Fruit fly (Drosophila melanogaster) whole organism, wandering third instar larva: ENCODE results near the gene CG10019.

ENCODE experiments used
- Abd-B ChIP-seq: fragments of >200 bp; optimal IDR thresholded peaks from 2 replicates; lab custom pipeline; 2017; ENCODE audit warnings: missing biosample characterization, missing genetic modification characterization
- CG32264 ChIP-seq: fragments of 200-800 bp; sonication (Bioruptor generic); optimal IDR thresholded peaks from 2 replicates; lab custom pipeline; 2016; ENCODE audit warnings: missing biosample characterization, missing genetic modification characterization
- CG9705 ChIP-seq: fragments of 200-800 bp; sonication (Bioruptor generic); optimal IDR thresholded peaks from 2 replicates; lab custom pipeline; 2018; ENCODE audit warnings: missing biosample characterization, mild to moderate bottlenecking, missing genetic modification characterization
- CrebA ChIP-seq: fragments of 200-800 bp; sonication (Bioruptor generic); optimal IDR thresholded peaks from 2 replicates; lab custom pipeline; 2016; ENCODE audit warnings: missing biosample characterization, mild to moderate bottlenecking, missing genetic modification characterization, borderline replicate concordance
- Dfd ChIP-seq: fragments of >200 bp; optimal IDR thresholded peaks from 2 replicates; lab custom pipeline; 2017; ENCODE audit warnings: missing biosample characterization, missing genetic modification characterization
- Dif ChIP-seq: fragments of 200-275, 200-300 bp; sonication (Bioruptor generic); optimal IDR thresholded peaks from 2 replicates; lab custom pipeline; 2018; ENCODE audit warnings: missing biosample characterization, missing genetic modification characterization; ENCODE audit not compliant: partially characterized antibody
- GATAd ChIP-seq: sonication (Bioruptor generic); optimal IDR thresholded peaks from 2 replicates; lab custom pipeline; 2016; ENCODE audit warnings: missing biosample characterization, missing genetic modification characterization
- HLH106 ChIP-seq: fragments of 200-800 bp; optimal IDR thresholded peaks from 3 replicates; lab custom pipeline; 2019; ENCODE audit warnings: missing biosample characterization, mild to moderate bottlenecking, missing genetic modification characterization, moderate library complexity
- Hnf4 ChIP-seq: fragments of 200-800 bp; sonication (Bioruptor generic); optimal IDR thresholded peaks from 2 replicates; lab custom pipeline; 2016; ENCODE audit warnings: missing biosample characterization, mild to moderate bottlenecking, missing genetic modification characterization
- Hr78 ChIP-seq: fragments of >200 bp; optimal IDR thresholded peaks from 2 replicates; lab custom pipeline; 2017; ENCODE audit warnings: missing biosample characterization, missing genetic modification characterization
- Hr83 ChIP-seq: fragments of 200-300 bp; sonication (Bioruptor generic); optimal IDR thresholded peaks from 2 replicates; lab custom pipeline; 2016; ENCODE audit warnings: missing biosample characterization, mild to moderate bottlenecking, missing genetic modification characterization, moderate library complexity; ENCODE audit not compliant: poor library complexity, severe bottlenecking
- Jra ChIP-seq: sonication (Bioruptor generic); optimal IDR thresholded peaks from 2 replicates; lab custom pipeline; 2016; ENCODE audit warnings: missing biosample characterization, missing genetic modification characterization
- Mio ChIP-seq: sonication (Bioruptor generic); optimal IDR thresholded peaks from 2 replicates; lab custom pipeline; 2016; ENCODE audit warnings: missing biosample characterization, missing genetic modification characterization
- Myc ChIP-seq: fragments of >200 bp; optimal IDR thresholded peaks from 2 replicates; lab custom pipeline; 2017
- N ChIP-seq: fragments of >200 bp; optimal IDR thresholded peaks from 2 replicates; lab custom pipeline; 2018; ENCODE audit warnings: missing biosample characterization, missing external identifiers, missing genetic modification characterization
- OdsH ChIP-seq: fragments of 200-800 bp; sonication (Bioruptor generic); optimal IDR thresholded peaks from 2 replicates; lab custom pipeline; 2016; ENCODE audit warnings: missing biosample characterization, mild to moderate bottlenecking, missing genetic modification characterization
- Rel ChIP-seq, 2 experiments: fragments of 200-800 bp; sonication (Bioruptor generic) in 1 of 2; optimal IDR thresholded peaks; 2 replicates in 1 of 2; 3 replicates in 1 of 2; lab custom pipeline; 2016 to 2019; ENCODE audit warnings: mild to moderate bottlenecking in 2 of 2, missing biosample characterization in 2 of 2, missing genetic modification characterization in 2 of 2, moderate library complexity in 1 of 2
- Sp1 ChIP-seq: fragments of 200-800 bp; sonication (Bioruptor generic); optimal IDR thresholded peaks from 3 replicates; lab custom pipeline; 2019; ENCODE audit warnings: missing biosample characterization, mild to moderate bottlenecking, missing genetic modification characterization, moderate library complexity
- Vsx2 ChIP-seq: fragments of 200-300, 225-300 bp; sonication (Bioruptor generic); optimal IDR thresholded peaks from 2 replicates; lab custom pipeline; 2018; ENCODE audit warnings: missing biosample characterization, missing genetic modification characterization; ENCODE audit not compliant: partially characterized antibody
- br ChIP-seq: fragments of 200-800 bp; sonication (Bioruptor generic); optimal IDR thresholded peaks from 2 replicates; lab custom pipeline; 2016; ENCODE audit warnings: missing biosample characterization, missing genetic modification characterization
- brk ChIP-seq: fragments of 200-800 bp; sonication (Bioruptor generic); optimal IDR thresholded peaks from 2 replicates; lab custom pipeline; 2016; ENCODE audit warnings: missing biosample characterization, mild to moderate bottlenecking, missing genetic modification characterization
- dl ChIP-seq, 2 experiments: fragments of 175-275, 200-275 bp in 1 of 2; fragments of 200-275 bp in 1 of 2; sonication (Bioruptor generic); optimal IDR thresholded peaks; lab custom pipeline; 2018; ENCODE audit warnings: mild to moderate bottlenecking in 2 of 2, missing biosample characterization in 2 of 2, missing genetic modification characterization in 2 of 2, moderate library complexity in 2 of 2; ENCODE audit not compliant: partially characterized antibody in 2 of 2, insufficient read depth in 1 of 2
- dmrt93B ChIP-seq: fragments of 200-800 bp; sonication (Bioruptor generic); optimal IDR thresholded peaks from 2 replicates; lab custom pipeline; 2018; ENCODE audit warnings: missing biosample characterization, mild to moderate bottlenecking, missing genetic modification characterization
- dsf ChIP-seq: sonication (Bioruptor generic); optimal IDR thresholded peaks from 2 replicates; lab custom pipeline; 2016; ENCODE audit warnings: missing biosample characterization, missing genetic modification characterization, borderline replicate concordance
- ey ChIP-seq: fragments of 200-800 bp; sonication (Bioruptor generic); optimal IDR thresholded peaks from 2 replicates; lab custom pipeline; 2016; ENCODE audit warnings: missing biosample characterization, missing genetic modification characterization
- foxo ChIP-seq, 2 experiments: fragments of 200-800 bp; sonication (Bioruptor generic); optimal IDR thresholded peaks; 2 replicates in 1 of 2; 3 replicates in 1 of 2; lab custom pipeline; 2016 to 2017; ENCODE audit warnings: missing biosample characterization in 2 of 2, missing genetic modification characterization in 2 of 2
- fru ChIP-seq: fragments of 200-800 bp; sonication (Bioruptor generic); optimal IDR thresholded peaks from 3 replicates; lab custom pipeline; 2016; ENCODE audit warnings: missing biosample characterization, mild to moderate bottlenecking, missing genetic modification characterization
- h ChIP-seq: fragments of 200-800 bp; sonication (Bioruptor generic); optimal IDR thresholded peaks from 3 replicates; lab custom pipeline; 2016; ENCODE audit warnings: missing biosample characterization, mild to moderate bottlenecking, missing genetic modification characterization
- jim ChIP-seq: fragments of 175-275, 200-325 bp; sonication (Bioruptor generic); optimal IDR thresholded peaks from 2 replicates; lab custom pipeline; 2016; ENCODE audit warnings: missing biosample characterization, mild to moderate bottlenecking, missing genetic modification characterization
- lola ChIP-seq: fragments of >200 bp; optimal IDR thresholded peaks from 2 replicates; lab custom pipeline; 2017; ENCODE audit warnings: missing biosample characterization, missing genetic modification characterization
- pan ChIP-seq: fragments of >200 bp; optimal IDR thresholded peaks from 2 replicates; lab custom pipeline; 2017
- psq ChIP-seq: fragments of 200-800 bp; sonication (Bioruptor generic); optimal IDR thresholded peaks from 3 replicates; lab custom pipeline; 2017; ENCODE audit warnings: missing biosample characterization, mild to moderate bottlenecking, missing genetic modification characterization, moderate library complexity
- rgr ChIP-seq: fragments of 200-800 bp; sonication (Bioruptor generic); optimal IDR thresholded peaks from 3 replicates; lab custom pipeline; 2016; ENCODE audit warnings: missing biosample characterization, mild to moderate bottlenecking, missing genetic modification characterization
- sage ChIP-seq: fragments of 200-800 bp; sonication (Bioruptor generic); optimal IDR thresholded peaks from 2 replicates; lab custom pipeline; 2016; ENCODE audit warnings: missing biosample characterization, mild to moderate bottlenecking, missing genetic modification characterization
- sv ChIP-seq: fragments of 200-800 bp; sonication (Bioruptor generic); optimal IDR thresholded peaks from 3 replicates; lab custom pipeline; 2016; ENCODE audit warnings: missing biosample characterization, missing genetic modification characterization
- tai ChIP-seq: sonication (Bioruptor generic); optimal IDR thresholded peaks from 2 replicates; lab custom pipeline; 2016; ENCODE audit warnings: missing biosample characterization, missing genetic modification characterization
- usp ChIP-seq: fragments of >200 bp; optimal IDR thresholded peaks from 2 replicates; lab custom pipeline; 2017; ENCODE audit warnings: missing biosample characterization, missing genetic modification characterization
- woc ChIP-seq: sonication (Bioruptor generic); optimal IDR thresholded peaks from 2 replicates; lab custom pipeline; 2016; ENCODE audit warnings: missing biosample characterization, mild to moderate bottlenecking, missing genetic modification characterization

Gene CG10019

dm6 chr2L:3780587-3780986, 50.3 kb downstream of the CG10019 start:
- TF ChIP-seq h (GFP tag; lab: Kevin White, UChicago): no peak
- TF ChIP-seq fru (GFP tag; lab: Kevin White, UChicago): peak; percentile 38
- no peak for TF ChIP-seq sage (GFP tag; lab: Kevin White, UChicago)
- TF ChIP-seq woc (GFP tag; lab: Kevin White, UChicago): peak; percentile 54
- no peak for TF ChIP-seq ey (GFP tag; lab: Kevin White, UChicago)
- TF ChIP-seq Abd-B (GFP tag; lab: Kevin White, UChicago): no peak

- TF ChIP-seq Dfd (GFP tag; lab: Kevin White, UChicago) (no peak), jim (GFP tag; lab: Kevin White, UChicago) (no peak), Jra (GFP tag; lab: Kevin White, UChicago) (no peak), Myc (lab: Kevin White, UChicago) (no peak), rgr (GFP tag; lab: Kevin White, UChicago) (peak; percentile 50), tai (GFP tag; lab: Kevin White, UChicago) (peak; percentile 3), Vsx2 (GFP tag; lab: Kevin White, UChicago) (peak; percentile 31), OdsH (GFP tag; lab: Kevin White, UChicago) (peak; percentile 83), Hr78 (GFP tag; lab: Kevin White, UChicago) (no peak), HLH106 (tag; lab: Kevin White, UChicago) (peak; percentile 62), sage (GFP tag; lab: Kevin White, UChicago) (no peak), Dif (GFP tag; lab: Kevin White, UChicago) (no peak), N (no peak), h (GFP tag; lab: Kevin White, UChicago) (peak; percentile 62), dl (GFP tag; optimal IDR thresholded peaks at IDR 0.05; lab: Kevin White, UChicago; ENCODE audit: insufficient read depth in 1 of 2, partially characterized antibody in 2 of 2) (peak in 1 of 2 experiments; percentile 34), CG9705 (peak; percentile 27), Mio (no peak), dsf (GFP tag; lab: Kevin White, UChicago) (no peak), Hr83 (GFP tag; lab: Kevin White, UChicago) (no peak), psq (GFP tag; lab: Kevin White, UChicago) (peak; percentile 69), CG32264 (no peak), pan (lab: Kevin White, UChicago) (no peak), GATAd (GFP tag; lab: Kevin White, UChicago) (no peak), Hnf4 (GFP tag; lab: Kevin White, UChicago) (peak; percentile 58), ey (GFP tag; lab: Kevin White, UChicago) (peak; percentile 58), lola (GFP tag; lab: Kevin White, UChicago) (no peak), woc (GFP tag; lab: Kevin White, UChicago) (peak; percentile 59), sv (no peak), dmrt93B (GFP tag; lab: Kevin White, UChicago) (peak; percentile 8), brk (GFP tag; lab: Kevin White, UChicago) (peak; percentile 35), Abd-B (GFP tag; lab: Kevin White, UChicago) (no peak), CrebA (GFP tag; lab: Kevin White, UChicago) (peak; percentile 74), Rel (GFP tag; optimal IDR thresholded peaks at IDR 0.05; lab: Kevin White, UChicago) (peak; percentile 6), Rel (tag; optimal IDR thresholded peaks at IDR 0.05; lab: Kevin White, UChicago) (peak; percentile 49), foxo (GFP tag; optimal IDR thresholded peaks at IDR 0.05; lab: Kevin White, UChicago) (peak in 1 of 2 experiments; percentile 66), fru (GFP tag; lab: Kevin White, UChicago) (peak; percentile 62), usp (GFP tag; lab: Kevin White, UChicago) (no peak), br (GFP tag; lab: Kevin White, UChicago) (peak; percentile 61), Sp1 (GFP tag; lab: Kevin White, UChicago) (peak; percentile 80)
These were observed 51.0 kb downstream of the CG10019 start for dm6 chr2L:3781132-3781877.
